Fruit fly (Drosophila melanogaster) whole organism, embryonic: ENCODE measurements around the gene CG16972.
A peak's percentile ranks its signal among the peaks of the same experiment; 100 is the strongest.

Experiments used
- Bgb ChIP-seq: fragments of 200-800 bp; sonication (Bioruptor generic); IDR thresholded peaks from 2 replicates; pipeline ENCODE4 v1.3.6; 2022; ENCODE audit warnings: missing biosample characterization, missing genetic modification characterization; ENCODE audit not compliant: partially characterized antibody
- CG10267 ChIP-seq: fragments of 200-800 bp; sonication (Bioruptor generic); optimal IDR thresholded peaks from 2 replicates; lab custom pipeline; 2018; ENCODE audit warnings: missing biosample characterization, mild to moderate bottlenecking, missing genetic modification characterization, moderate library complexity
- CG10366 ChIP-seq: fragments of 200-800 bp; sonication (Bioruptor generic); IDR thresholded peaks from 2 replicates; pipeline ENCODE4 v1.3.6; 2022; ENCODE audit warnings: missing biosample characterization, missing genetic modification characterization
- CG11696 ChIP-seq: fragments of 200-800 bp; sonication (Bioruptor generic); IDR thresholded peaks from 2 replicates; pipeline ENCODE4 v1.3.6; 2022; ENCODE audit warnings: missing biosample characterization, missing genetic modification characterization
- CG12155 ChIP-seq: fragments of 200-800 bp; sonication (Bioruptor generic); optimal IDR thresholded peaks from 3 replicates; lab custom pipeline; 2016; ENCODE audit warnings: missing biosample characterization, missing genetic modification characterization
- CG13296 ChIP-seq: fragments of 200-800 bp; sonication (Bioruptor generic); optimal IDR thresholded peaks from 3 replicates; lab custom pipeline; 2018; ENCODE audit warnings: missing biosample characterization, mild to moderate bottlenecking, missing genetic modification characterization
- CG13775 ChIP-seq: fragments of 200-800 bp; sonication (Bioruptor generic); optimal IDR thresholded peaks from 3 replicates; lab custom pipeline; 2017; ENCODE audit warnings: missing biosample characterization, mild to moderate bottlenecking, missing genetic modification characterization
- CG14860 ChIP-seq: fragments of 200-800 bp; sonication (Bioruptor generic); IDR thresholded peaks from 3 replicates; pipeline ENCODE4 v1.3.6; 2022; ENCODE audit warnings: missing biosample characterization, missing genetic modification characterization; ENCODE audit not compliant: partially characterized antibody
- CG15479 ChIP-seq: fragments of 200-800 bp; sonication (Bioruptor generic); optimal IDR thresholded peaks from 3 replicates; lab custom pipeline; 2019; ENCODE audit warnings: missing biosample characterization, mild to moderate bottlenecking, missing genetic modification characterization, moderate library complexity
- CG17802 ChIP-seq: fragments of 200-800 bp; sonication (Bioruptor generic); optimal IDR thresholded peaks from 2 replicates; lab custom pipeline; 2018; ENCODE audit warnings: missing biosample characterization, mild to moderate bottlenecking, missing genetic modification characterization, moderate library complexity
- CG32767 ChIP-seq: fragments of 200-800 bp; sonication (Bioruptor generic); IDR thresholded peaks from 2 replicates; pipeline ENCODE4 v1.3.6; 2022; ENCODE audit warnings: missing biosample characterization, missing genetic modification characterization
- CG3281 ChIP-seq: fragments of 200-800 bp; sonication (Bioruptor generic); optimal IDR thresholded peaks from 3 replicates; lab custom pipeline; 2017; ENCODE audit warnings: missing biosample characterization, mild to moderate bottlenecking, missing genetic modification characterization
- CG3407 ChIP-seq: fragments of 200-800 bp; sonication (Bioruptor generic); optimal IDR thresholded peaks from 2 replicates; lab custom pipeline; 2018; ENCODE audit warnings: missing biosample characterization, mild to moderate bottlenecking, missing genetic modification characterization
- CG3838 ChIP-seq: fragments of 200-800 bp; sonication (Bioruptor generic); optimal IDR thresholded peaks from 3 replicates; lab custom pipeline; 2016; ENCODE audit warnings: missing biosample characterization, missing genetic modification characterization
- CG42726 ChIP-seq: fragments of 200-800 bp; sonication (Bioruptor generic); IDR thresholded peaks from 2 replicates; pipeline ENCODE4 v1.3.6; 2022; ENCODE audit warnings: missing biosample characterization, missing genetic modification characterization; ENCODE audit not compliant: partially characterized antibody
- CG5245 ChIP-seq: fragments of 200-800 bp; sonication (Bioruptor generic); optimal IDR thresholded peaks from 3 replicates; lab custom pipeline; 2016; ENCODE audit warnings: missing biosample characterization, missing genetic modification characterization
- CG6254 ChIP-seq: fragments of 200-800 bp; sonication (Bioruptor generic); optimal IDR thresholded peaks from 3 replicates; lab custom pipeline; 2017; ENCODE audit warnings: mild to moderate bottlenecking, missing biosample characterization, missing genetic modification reagents, missing genetic modification characterization
- CG8924 ChIP-seq: fragments of 200-800 bp; optimal IDR thresholded peaks from 3 replicates; lab custom pipeline; 2019; ENCODE audit warnings: missing biosample characterization, mild to moderate bottlenecking, missing genetic modification characterization, moderate library complexity
- CrebB ChIP-seq: fragments of 200-800 bp; sonication (Bioruptor generic); optimal IDR thresholded peaks from 3 replicates; lab custom pipeline; 2018; ENCODE audit warnings: missing biosample characterization, mild to moderate bottlenecking, missing genetic modification characterization
- HLH4C ChIP-seq: fragments of 200-800 bp; sonication (Bioruptor generic); IDR thresholded peaks from 3 replicates; pipeline ENCODE4 v1.3.6; 2022; ENCODE audit warnings: missing biosample characterization, missing genetic modification characterization; ENCODE audit not compliant: partially characterized antibody
- MESR4 ChIP-seq: fragments of 200-800 bp; sonication (Bioruptor generic); optimal IDR thresholded peaks from 2 replicates; lab custom pipeline; 2018; ENCODE audit warnings: missing biosample characterization, mild to moderate bottlenecking, missing genetic modification characterization, moderate library complexity
- Rfx ChIP-seq: fragments of 200-800 bp; sonication (Bioruptor generic); IDR thresholded peaks from 2 replicates; pipeline ENCODE4 v1.3.6; 2022; ENCODE audit warnings: missing biosample characterization, missing genetic modification characterization
- Sox100B ChIP-seq: fragments of 200-800 bp; sonication (Bioruptor generic); optimal IDR thresholded peaks from 3 replicates; lab custom pipeline; 2018; ENCODE audit warnings: missing biosample characterization, mild to moderate bottlenecking, missing genetic modification characterization
- Ssrp ChIP-seq: fragments of 200-800 bp; sonication (Bioruptor generic); optimal IDR thresholded peaks from 2 replicates; lab custom pipeline; 2018; ENCODE audit warnings: missing biosample characterization, mild to moderate bottlenecking, missing genetic modification characterization, moderate library complexity
- Xbp1 ChIP-seq: fragments of 200-800 bp; sonication (Bioruptor generic); optimal IDR thresholded peaks from 3 replicates; lab custom pipeline; 2016; ENCODE audit warnings: missing biosample characterization, mild to moderate bottlenecking, missing genetic modification characterization
- al ChIP-seq: fragments of 200-800 bp; sonication (Bioruptor generic); IDR thresholded peaks from 2 replicates; pipeline ENCODE4 v1.3.6; 2022; ENCODE audit warnings: missing biosample characterization, missing genetic modification characterization
- ap ChIP-seq: fragments of 200-800 bp; sonication (Bioruptor generic); IDR thresholded peaks from 2 replicates; pipeline ENCODE4 v1.3.6; 2022; ENCODE audit warnings: missing biosample characterization, missing genetic modification characterization
- ash1 ChIP-seq: fragments of 200-800 bp; sonication (Bioruptor generic); optimal IDR thresholded peaks from 2 replicates; lab custom pipeline; 2018; ENCODE audit warnings: missing biosample characterization, mild to moderate bottlenecking, missing genetic modification characterization
- crp ChIP-seq, 2 experiments: fragments of 200-800 bp; sonication (Bioruptor generic); optimal IDR thresholded peaks; 2 replicates in 1 of 2; 3 replicates in 1 of 2; lab custom pipeline; 2017; ENCODE audit warnings: missing biosample characterization in 2 of 2, missing genetic modification characterization in 2 of 2, mild to moderate bottlenecking in 1 of 2, moderate library complexity in 1 of 2
- da ChIP-seq: fragments of 200-800 bp; sonication (Bioruptor generic); optimal IDR thresholded peaks from 2 replicates; lab custom pipeline; 2016; ENCODE audit warnings: missing biosample characterization, missing genetic modification characterization
- fd64A ChIP-seq: fragments of 200-800 bp; sonication (Bioruptor generic); optimal IDR thresholded peaks from 3 replicates; lab custom pipeline; 2018; ENCODE audit warnings: missing biosample characterization, mild to moderate bottlenecking, missing genetic modification characterization
- ftz-f1 ChIP-seq: fragments of 200-800 bp; sonication (Bioruptor generic); optimal IDR thresholded peaks from 2 replicates; lab custom pipeline; 2016; ENCODE audit warnings: missing biosample characterization, missing genetic modification characterization
- gfzf ChIP-seq: fragments of 200-800 bp; sonication (Bioruptor generic); optimal IDR thresholded peaks from 2 replicates; lab custom pipeline; 2016; ENCODE audit warnings: missing biosample characterization, mild to moderate bottlenecking, missing genetic modification characterization, moderate library complexity
- gsb ChIP-seq: fragments of 200-800 bp; sonication (Bioruptor generic); IDR thresholded peaks from 2 replicates; pipeline ENCODE4 v1.3.6; 2022; ENCODE audit warnings: missing biosample characterization, missing genetic modification characterization
- gsb-n ChIP-seq: fragments of 200-800 bp; sonication (Bioruptor generic); optimal IDR thresholded peaks from 3 replicates; lab custom pipeline; 2018; ENCODE audit warnings: missing biosample characterization, mild to moderate bottlenecking, missing genetic modification characterization
- jing ChIP-seq: fragments of 200-800 bp; sonication (Bioruptor generic); optimal IDR thresholded peaks from 2 replicates; lab custom pipeline; 2018; ENCODE audit warnings: missing biosample characterization, mild to moderate bottlenecking, missing genetic modification characterization
- kah ChIP-seq: fragments of 200-800 bp; sonication (Bioruptor generic); optimal IDR thresholded peaks from 2 replicates; lab custom pipeline; 2018; ENCODE audit warnings: missing biosample characterization, mild to moderate bottlenecking, missing genetic modification characterization
- lilli ChIP-seq: fragments of 200-800 bp; sonication (Bioruptor generic); optimal IDR thresholded peaks from 3 replicates; lab custom pipeline; 2016; ENCODE audit warnings: missing biosample characterization, missing genetic modification characterization
- lov ChIP-seq, 2 experiments: fragments of 200-800 bp in 1 of 2; fragments of >200 bp in 1 of 2; sonication (Bioruptor generic) in 1 of 2; IDR thresholded peaks in 1 of 2; optimal IDR thresholded peaks in 1 of 2; 2 replicates in 1 of 2; 3 replicates in 1 of 2; pipeline versions ENCODE4 v1.3.6 to Lab custom; 2017 to 2022; ENCODE audit warnings: missing biosample characterization in 1 of 2, missing genetic modification characterization in 1 of 2
- nom ChIP-seq: fragments of 200-800 bp; sonication (Bioruptor generic); optimal IDR thresholded peaks from 2 replicates; lab custom pipeline; 2017; ENCODE audit warnings: missing biosample characterization, missing genetic modification characterization, mild to moderate bottlenecking, moderate library complexity, missing genetic modification reagents
- oc ChIP-seq: fragments of 200-800 bp; sonication (Bioruptor generic); optimal IDR thresholded peaks from 2 replicates; lab custom pipeline; 2018; ENCODE audit warnings: missing biosample characterization, mild to moderate bottlenecking, missing genetic modification characterization, moderate library complexity
- onecut ChIP-seq: fragments of 200-800 bp; sonication (Bioruptor generic); IDR thresholded peaks from 2 replicates; pipeline ENCODE4 v1.3.6; 2022; ENCODE audit warnings: missing biosample characterization, missing genetic modification characterization
- repo ChIP-seq: fragments of 200-800 bp; sonication (Bioruptor generic); optimal IDR thresholded peaks from 2 replicates; lab custom pipeline; 2016; ENCODE audit warnings: missing biosample characterization, missing genetic modification characterization
- rib ChIP-seq: fragments of 200-800 bp; sonication (Bioruptor generic); IDR thresholded peaks from 2 replicates; pipeline ENCODE4 v1.3.6; 2022; ENCODE audit warnings: missing biosample characterization, missing genetic modification characterization
- seq ChIP-seq: fragments of 200-800 bp; sonication (Bioruptor generic); IDR thresholded peaks from 2 replicates; pipeline ENCODE4 v1.3.6; 2022; ENCODE audit warnings: missing biosample characterization, missing genetic modification characterization
- sna ChIP-seq: fragments of 200-800 bp; sonication (Bioruptor generic); IDR thresholded peaks from 2 replicates; pipeline ENCODE4 v1.3.6; 2022; ENCODE audit warnings: missing biosample characterization, missing genetic modification characterization; ENCODE audit not compliant: partially characterized antibody
- unc-4 ChIP-seq: fragments of 200-800 bp; sonication (Bioruptor generic); IDR thresholded peaks from 2 replicates; pipeline ENCODE4 v1.3.6; 2022; ENCODE audit warnings: missing biosample characterization, missing genetic modification characterization; ENCODE audit not compliant: partially characterized antibody
- vfl ChIP-seq: fragments of 200-800 bp; sonication (Bioruptor generic); optimal IDR thresholded peaks from 2 replicates; lab custom pipeline; 2016; ENCODE audit warnings: missing biosample characterization, missing genetic modification characterization
- zen ChIP-seq: fragments of 200-800 bp; sonication (Bioruptor generic); optimal IDR thresholded peaks from 3 replicates; lab custom pipeline; 2018; ENCODE audit warnings: missing biosample characterization, mild to moderate bottlenecking, missing genetic modification characterization, moderate library complexity

CG16972 gene

dm6 chr2L:13182415-13182814 is 20.7 kb downstream of the CG16972 start, which contains the start of gene Mgat3 (continued):
- TF ChIP-seq MESR4 (peak; percentile 16), HLH4C (GFP tag; lab: Robert Waterston, UW) (no peak), lilli (no peak), CG13296 (no peak), vfl (no peak), CG32767 (GFP tag; lab: Robert Waterston, UW) (no peak), gfzf (peak; percentile 28), crp (GFP tag; optimal IDR thresholded peaks at IDR 0.05; lab: Kevin White, UChicago) (peak; percentile 41 to 88)

- no peak for TF ChIP-seq Bgb
- no peak for TF ChIP-seq oc
- no peak for TF ChIP-seq kah (GFP tag; lab: Kevin White, UChicago)
- no peak for TF ChIP-seq Ssrp (tag; lab: Kevin White, UChicago)
- TF ChIP-seq CG13775 (GFP tag; lab: Kevin White, UChicago), result no peak
- TF ChIP-seq CG15479 (GFP tag; lab: Kevin White, UChicago), result peak; percentile 78
- peak; percentile 91 for TF ChIP-seq ftz-f1 (GFP tag; lab: Kevin White, UChicago)
- no peak for TF ChIP-seq CG42726 (GFP tag; lab: Robert Waterston, UW)
- TF ChIP-seq MESR4, result peak; percentile 51
- TF ChIP-seq ap (GFP tag; lab: Robert Waterston, UW), result no peak
- TF ChIP-seq Rfx (GFP tag; lab: Robert Waterston, UW), result no peak
- TF ChIP-seq seq (GFP tag; lab: Robert Waterston, UW), result no peak
- TF ChIP-seq jing (GFP tag; lab: Kevin White, UChicago), result no peak
- no peak for TF ChIP-seq CG6254 (GFP tag; lab: Kevin White, UChicago)
- no peak for TF ChIP-seq gsb-n (tag; lab: Kevin White, UChicago)
- no peak for TF ChIP-seq repo (GFP tag; lab: Kevin White, UChicago)
- peak; percentile 50 for TF ChIP-seq CG10267 (tag; lab: Kevin White, UChicago)
- TF ChIP-seq lov (optimal IDR thresholded peaks at IDR 0.05; lab: Kevin White, UChicago), result no peak
- no peak for TF ChIP-seq lov (GFP tag; IDR thresholded peaks at IDR 0.05; lab: Robert Waterston, UW)
- TF ChIP-seq CG12155 (GFP tag; lab: Kevin White, UChicago), result no peak
- no peak for TF ChIP-seq ash1
- peak; percentile 4 for TF ChIP-seq zen (tag; lab: Kevin White, UChicago)
- peak; percentile 2 for TF ChIP-seq CG8924 (tag; lab: Kevin White, UChicago)
- TF ChIP-seq rib, result no peak
- no peak for TF ChIP-seq fd64A
- no peak for TF ChIP-seq CrebB
- TF ChIP-seq al (GFP tag; lab: Robert Waterston, UW), result no peak
- TF ChIP-seq CG3407, result no peak
- no peak for TF ChIP-seq da (GFP tag; lab: Kevin White, UChicago)
- TF ChIP-seq nom (GFP tag; lab: Kevin White, UChicago), result no peak
- no peak for TF ChIP-seq CG14860
- TF ChIP-seq onecut (GFP tag; lab: Robert Waterston, UW), result no peak
- TF ChIP-seq gsb (GFP tag; lab: Robert Waterston, UW), result no peak
- TF ChIP-seq CG3838 (GFP tag; lab: Kevin White, UChicago), result no peak
- no peak for TF ChIP-seq CG11696 (GFP tag; lab: Robert Waterston, UW)
- TF ChIP-seq CG5245 (GFP tag; lab: Kevin White, UChicago), result no peak
- 0 out of 2 replicates have a peak, but pooled peaks have one; percentile 15 for TF ChIP-seq unc-4 (GFP tag; lab: Robert Waterston, UW)
- no peak for TF ChIP-seq CG3281 (GFP tag; lab: Kevin White, UChicago)
- TF ChIP-seq CG10366 (GFP tag; lab: Robert Waterston, UW), result no peak
- TF ChIP-seq Sox100B (GFP tag; lab: Kevin White, UChicago), result no peak
- no peak for TF ChIP-seq sna
- no peak for TF ChIP-seq CG17802 (tag; lab: Kevin White, UChicago)
- TF ChIP-seq Xbp1 (GFP tag; lab: Kevin White, UChicago), result no peak
Observed at dm6 chr2L:13179095-13179494, 24.0 kb downstream of the CG16972 start, which contains the start of gene Alg7. TSS of gene Alg7 (plus strand) at chr2L:13179247.
